Fruit fly (Drosophila melanogaster) S2 (cell line): ENCODE results near the gene zfh1.

Experiments
- CG8478 ChIP-seq: fragments of >200 bp; optimal IDR thresholded peaks from 2 replicates; lab custom pipeline; 2018
- CTCF ChIP-seq, 2 experiments: fragments of >200 bp; optimal IDR thresholded peaks; 2 replicates each; lab custom pipeline; 2018

dm6 chr3R:30833078-30833477 is 67.4 kb downstream of the zfh1 start:
- TF ChIP-seq CTCF (optimal IDR thresholded peaks at IDR 0.05; lab: Kevin White, UChicago) (no peak), CG8478 (lab: Kevin White, UChicago) (no peak)
